Fruit fly (Drosophila melanogaster): Measurements from ENCODE around the gene mtgo.
A peak's percentile ranks its signal among the peaks of the same experiment; 100 is the strongest.

Gene mtgo

DNA sequence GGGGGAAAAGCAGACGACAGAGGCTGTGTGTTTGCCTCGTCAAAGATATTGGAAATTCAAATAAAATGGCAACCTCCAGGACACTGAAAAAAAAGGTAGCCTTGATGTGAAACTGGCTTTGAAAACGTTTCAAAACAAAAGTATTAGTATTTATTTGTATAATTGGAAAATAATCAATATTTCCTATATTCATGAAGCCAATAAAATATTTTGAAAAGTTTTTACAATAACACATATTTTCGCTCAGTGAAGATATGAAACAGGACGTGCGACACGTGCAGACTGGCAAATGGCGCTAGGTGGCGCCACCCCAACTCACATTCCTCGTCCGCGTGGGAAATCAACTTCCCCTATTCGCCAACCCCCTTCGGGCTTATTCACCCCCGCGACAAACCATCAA lies 103.0 kb downstream of the mtgo start (continued):
- TF ChIP-seq vfl (GFP tag; optimal IDR thresholded peaks at IDR 0.05) = no peak
- TF ChIP-seq Sry-δ (GFP tag; optimal IDR thresholded peaks at IDR 0.05) = no peak
- TF ChIP-seq CTCF (GFP tag; optimal IDR thresholded peaks at IDR 0.05) = peak; percentile 80
- TF ChIP-seq Trl (optimal IDR thresholded peaks at IDR 0.05) = no peak
- no peak for TF ChIP-seq Trl (GFP tag; optimal IDR thresholded peaks at IDR 0.05)
- TF ChIP-seq prd (optimal IDR thresholded peaks at IDR 0.05) = no peak
- TF ChIP-seq prd (GFP tag; IDR thresholded peaks at IDR 0.05) = peak; percentile 52; the same call in 2 of the 3 replicates
- no peak for TF ChIP-seq nom (GFP tag; optimal IDR thresholded peaks at IDR 0.05)
- TF ChIP-seq CG18764 (GFP tag; optimal IDR thresholded peaks at IDR 0.05) = no peak
- TF ChIP-seq CG10565 (GFP tag; optimal IDR thresholded peaks at IDR 0.05) = no peak
- TF ChIP-seq gt (GFP tag; IDR thresholded peaks at IDR 0.05) = no peak
- TF ChIP-seq Xrp1 (GFP tag; IDR thresholded peaks at IDR 0.05) = peak; percentile 72
- no peak for TF ChIP-seq Dip2 (GFP tag; IDR thresholded peaks at IDR 0.05)
- TF ChIP-seq dimm (GFP tag; IDR thresholded peaks at IDR 0.05) = no peak
- TF ChIP-seq onecut (GFP tag; IDR thresholded peaks at IDR 0.05) = peak; percentile 50
- peak in 1 of 3 experiments; percentile 8 for TF ChIP-seq lola (GFP tag; optimal IDR thresholded peaks at IDR 0.05)
- TF ChIP-seq Hand (GFP tag; optimal IDR thresholded peaks at IDR 0.05) = peak; percentile 63
- TF ChIP-seq CG33557 (GFP tag; optimal IDR thresholded peaks at IDR 0.05) = no peak
- no peak for TF ChIP-seq Stat92E (GFP tag; optimal IDR thresholded peaks at IDR 0.05)
- peak; percentile 59 for TF ChIP-seq CG17359 (tag; optimal IDR thresholded peaks at IDR 0.05)
- no peak for TF ChIP-seq cad (GFP tag; optimal IDR thresholded peaks at IDR 0.05)
- TF ChIP-seq bcd (GFP tag; optimal IDR thresholded peaks at IDR 0.05) = peak; percentile 21
- TF ChIP-seq CG4328 (GFP tag; optimal IDR thresholded peaks at IDR 0.05) = no peak
- TF ChIP-seq sens (GFP tag) = peak; percentile 70
- TF ChIP-seq TFAM (GFP tag; optimal IDR thresholded peaks at IDR 0.05) = no peak
- TF ChIP-seq NK7.1 (GFP tag; optimal IDR thresholded peaks at IDR 0.05) = no peak
- TF ChIP-seq CG9437 (GFP tag; optimal IDR thresholded peaks at IDR 0.05) = peak; percentile 11
- peak; percentile 87 for TF ChIP-seq CG18599 (GFP tag; optimal IDR thresholded peaks at IDR 0.05)
- peak; percentile 66 for TF ChIP-seq grau (tag; optimal IDR thresholded peaks at IDR 0.05)
- 0 out of 2 replicates have a peak, but pooled peaks have one; percentile 15 for TF ChIP-seq ttk (GFP tag; IDR thresholded peaks at IDR 0.05)
- TF ChIP-seq luna (GFP tag; optimal IDR thresholded peaks at IDR 0.05) = no peak
- TF ChIP-seq CG8924 (tag; optimal IDR thresholded peaks at IDR 0.05) = peak; percentile 46
- TF ChIP-seq Ada2b (GFP tag; IDR thresholded peaks at IDR 0.05) = peak; percentile 62
- peak; percentile 81 for TF ChIP-seq Fer1 (GFP tag; optimal IDR thresholded peaks at IDR 0.05)
- TF ChIP-seq CG2116 (GFP tag; optimal IDR thresholded peaks at IDR 0.05) = peak; percentile 7
- TF ChIP-seq CG15479 (GFP tag; optimal IDR thresholded peaks at IDR 0.05) = no peak
- TF ChIP-seq CG32532 (GFP tag; IDR thresholded peaks at IDR 0.05) = peak; percentile 70
- peak; percentile 28 for TF ChIP-seq CG12104 (GFP tag; optimal IDR thresholded peaks at IDR 0.05)
- peak; percentile 11 for TF ChIP-seq gcm (GFP tag; optimal IDR thresholded peaks at IDR 0.05)
- no peak for TF ChIP-seq pfk (GFP tag; optimal IDR thresholded peaks at IDR 0.05)
- peak; percentile 40 for TF ChIP-seq CG12659 (GFP tag; optimal IDR thresholded peaks at IDR 0.05)
- peak; percentile 18 for TF ChIP-seq CG18476 (GFP tag; optimal IDR thresholded peaks at IDR 0.05)
- no peak for TF ChIP-seq Spps (tag; optimal IDR thresholded peaks at IDR 0.05)
- TF ChIP-seq fd3F (GFP tag; optimal IDR thresholded peaks at IDR 0.05) = peak; percentile 9
- TF ChIP-seq CG4360 (GFP tag; IDR thresholded peaks at IDR 0.05) = no peak
- no peak for TF ChIP-seq Usf (GFP tag; optimal IDR thresholded peaks at IDR 0.05)
- peak; percentile 47 for TF ChIP-seq CG4424 (GFP tag; optimal IDR thresholded peaks at IDR 0.05)
- TF ChIP-seq btn (GFP tag; optimal IDR thresholded peaks at IDR 0.05) = no peak
- peak; percentile 41; the same call in 1 of the 2 replicates for TF ChIP-seq sisA (GFP tag; IDR thresholded peaks at IDR 0.05)
- no peak for TF ChIP-seq Nf-YB (GFP tag; optimal IDR thresholded peaks at IDR 0.05)
- TF ChIP-seq CG9817 (tag; optimal IDR thresholded peaks at IDR 0.05) = peak; percentile 46
- no peak for TF ChIP-seq CG16815 (GFP tag; optimal IDR thresholded peaks at IDR 0.05)

Measured in whole organism, embryonic.